Worm (Caenorhabditis elegans) whole organism, midembryonic: ENCODE data around the gene gfat-1.

ENCODE experiments used
- cog-1 ChIP-seq: sonication (generic microtip); optimal IDR thresholded peaks from 2 replicates; lab custom pipeline; 2016; ENCODE audit warnings: missing genetic modification characterization, missing compliant biosample characterization
- klf-2 ChIP-seq: fragments of 200-800 bp; sonication (Bioruptor generic); conservative IDR thresholded peaks from 2 replicates; pipeline ENCODE4 v1.3.6; 2022; ENCODE audit warnings: missing genetic modification reagents, missing genetic modification characterization, missing compliant biosample characterization
- ref-1 ChIP-seq: fragments of 200-800 bp; sonication (Bioruptor generic); conservative IDR thresholded peaks from 2 replicates; pipeline ENCODE4 v1.3.6; 2022; ENCODE audit warnings: missing genetic modification reagents, missing genetic modification characterization, missing compliant biosample characterization
- tab-1 ChIP-seq: fragments of 200-800 bp; sonication (Bioruptor generic); IDR thresholded peaks from 2 replicates; pipeline ENCODE4 v1.3.6; 2022; ENCODE audit warnings: missing genetic modification characterization, missing compliant biosample characterization
- ztf-23 ChIP-seq: fragments of 200-800 bp; sonication (Bioruptor generic); IDR thresholded peaks from 2 replicates; pipeline ENCODE4 v1.3.6; 2022; ENCODE audit warnings: missing genetic modification reagents, missing genetic modification characterization, missing compliant biosample characterization
- ztf-29 ChIP-seq: fragments of 200-800 bp; sonication (Bioruptor generic); IDR thresholded peaks from 2 replicates; pipeline ENCODE4 v1.3.6; 2022; ENCODE audit warnings: missing genetic modification reagents, missing genetic modification characterization, missing compliant biosample characterization

- TF ChIP-seq ref-1 (GFP tag; lab: Robert Waterston, UW) (no peak), ztf-29 (GFP tag; lab: Robert Waterston, UW) (no peak), tab-1 (GFP tag; lab: Robert Waterston, UW) (no peak), cog-1 (tag; lab: Kevin White, UChicago) (no peak), klf-2 (GFP tag; lab: Robert Waterston, UW) (no peak), ztf-23 (GFP tag; lab: Robert Waterston, UW) (no peak)
Measured at ce11 chrII:11644535-11644934, 49.3 kb upstream of the gfat-1 start.
